Worm (Caenorhabditis elegans) whole organism, L4/young adult: ENCODE data around the gene C50A2.7.

Source experiments
- W03F9.2 ChIP-seq: fragments of 150-350 bp; optimal IDR thresholded peaks from 2 replicates; lab custom pipeline; 2014; ENCODE audit warnings: missing biosample characterization, missing genetic modification characterization
- dao-5 ChIP-seq: sonication (generic microtip); optimal IDR thresholded peaks from 2 replicates; lab custom pipeline; 2016; ENCODE audit warnings: missing genotype, missing genetic modification characterization, moderate library complexity, missing compliant biosample characterization
- him-1 ChIP-seq: sonication (generic microtip); optimal IDR thresholded peaks from 2 replicates; lab custom pipeline; 2016; ENCODE audit warnings: missing genotype, missing genetic modification reagents, missing genetic modification characterization, missing compliant biosample characterization

C50A2.7 gene

DNA sequence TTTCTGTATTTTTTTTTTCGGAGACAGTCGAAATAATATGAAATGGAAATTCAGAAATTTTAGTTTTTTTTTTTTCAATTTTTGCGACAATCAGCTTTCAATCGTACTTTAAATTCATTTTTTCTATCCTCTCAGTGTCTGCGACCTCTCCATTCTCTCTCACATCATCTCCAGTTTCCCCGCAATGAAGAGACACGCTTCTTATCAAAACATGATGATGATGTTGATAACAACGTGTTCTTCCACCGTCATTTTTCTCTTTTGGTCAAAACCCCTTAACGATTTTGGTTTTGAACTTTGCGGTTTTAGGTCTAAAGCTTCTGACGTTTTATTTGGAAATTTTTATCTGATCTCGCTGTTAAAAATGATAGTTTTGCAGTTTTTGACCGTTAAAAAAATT, 46.1 kb downstream of the C50A2.7 start:
- no peak for TF ChIP-seq W03F9.2
- no peak for TF ChIP-seq dao-5 (tag; lab: Kevin White, UChicago)
- TF ChIP-seq him-1 (tag; lab: Kevin White, UChicago): no peak

DNA sequence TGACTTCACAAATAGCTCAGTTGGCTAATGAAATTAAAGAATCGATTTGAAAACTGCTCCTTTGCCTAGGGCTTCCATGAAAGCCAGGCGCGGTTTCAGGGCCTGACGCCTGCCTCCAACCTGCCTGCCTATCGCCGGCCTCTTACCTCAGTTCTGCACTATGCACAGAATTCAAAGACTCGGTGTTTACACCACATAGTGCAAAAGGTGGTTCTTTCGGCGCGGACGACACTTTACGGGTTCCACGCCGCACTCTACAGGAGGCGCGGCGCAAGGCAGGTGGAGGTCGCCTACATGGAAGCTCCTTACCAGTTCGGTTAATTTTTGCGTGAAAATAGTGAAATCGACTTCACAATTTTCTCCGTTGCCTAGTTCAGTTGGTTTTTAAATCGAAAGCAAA, 46.6 kb downstream of the C50A2.7 start:
- TF ChIP-seq him-1 (tag; lab: Kevin White, UChicago) (no peak), W03F9.2 (no peak), dao-5 (tag; lab: Kevin White, UChicago) (no peak)

DNA sequence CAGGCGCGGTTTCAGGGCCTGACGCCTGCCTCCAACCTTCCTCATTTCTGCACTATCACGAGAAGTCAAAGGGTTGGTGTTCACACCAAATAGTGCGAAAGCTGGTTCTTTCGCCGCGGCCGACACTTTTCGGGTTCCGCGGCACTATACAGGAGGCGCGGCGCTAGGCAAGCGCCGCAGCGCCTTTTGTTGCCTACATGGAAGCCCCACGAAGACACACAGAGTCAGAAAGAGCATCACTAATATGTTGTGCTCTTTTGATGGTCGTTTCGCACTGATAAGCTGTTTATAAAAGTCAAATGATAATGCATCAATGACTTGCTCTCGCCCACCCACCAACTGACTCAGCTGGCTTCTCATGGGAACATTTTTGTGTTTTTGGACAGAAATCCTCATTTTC, 48.7 kb downstream of the C50A2.7 start:
- no peak for TF ChIP-seq W03F9.2
- TF ChIP-seq dao-5 (tag; lab: Kevin White, UChicago): no peak
- TF ChIP-seq him-1 (tag; lab: Kevin White, UChicago): no peak

DNA sequence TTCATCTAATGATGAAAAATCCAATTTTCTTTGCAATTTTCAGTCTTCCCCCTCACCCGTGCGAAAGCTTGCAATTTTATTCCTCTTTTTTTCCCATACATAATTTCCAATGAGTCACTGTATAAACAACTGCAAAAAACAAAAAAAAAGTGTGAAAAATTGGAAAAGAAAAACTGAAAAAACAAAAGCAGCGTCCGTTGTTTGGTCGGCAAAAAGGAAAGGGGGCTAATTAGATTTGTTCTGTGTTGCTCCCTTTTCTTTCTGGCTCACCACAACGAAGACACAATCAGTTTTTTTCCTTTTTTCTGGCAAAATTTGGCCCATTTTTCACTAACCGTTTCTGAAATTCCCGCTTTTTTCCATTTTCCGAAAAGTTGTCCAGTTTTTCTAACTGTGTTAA, 49.1 kb downstream of the C50A2.7 start:
- TF ChIP-seq dao-5 (tag; lab: Kevin White, UChicago): no peak
- no peak for TF ChIP-seq him-1 (tag; lab: Kevin White, UChicago)
- TF ChIP-seq W03F9.2: no peak

DNA sequence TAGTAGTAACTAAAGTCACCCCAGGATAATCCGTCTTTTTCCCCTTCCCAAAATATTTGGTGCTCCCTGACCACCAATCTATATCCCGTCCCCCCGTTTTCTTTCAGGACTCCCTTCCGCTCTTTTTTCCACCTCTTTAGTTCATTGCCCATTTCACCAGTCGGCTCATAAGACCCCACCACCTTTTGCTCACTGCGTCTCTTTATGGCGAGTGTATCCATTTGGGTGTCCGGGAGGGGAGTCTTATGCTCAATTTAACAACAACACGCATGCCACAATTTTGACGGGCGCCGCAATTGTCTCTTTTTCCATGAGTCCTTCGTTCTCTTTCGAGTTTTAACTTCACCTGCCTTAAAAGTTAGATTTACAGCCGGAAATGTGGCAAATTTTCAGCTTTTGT, 50.0 kb downstream of the C50A2.7 start:
- no peak for TF ChIP-seq him-1 (tag; lab: Kevin White, UChicago)
- no peak for TF ChIP-seq dao-5 (tag; lab: Kevin White, UChicago)
- TF ChIP-seq W03F9.2: no peak
